Fruit fly (Drosophila melanogaster) whole organism, prepupa: Measurements from ENCODE around the gene eco.

Source experiments
- CG10631 ChIP-seq: fragments of 200-800 bp; sonication (Bioruptor generic); optimal IDR thresholded peaks from 2 replicates; lab custom pipeline; 2016; ENCODE audit warnings: missing biosample characterization, missing genetic modification characterization
- CG11294 ChIP-seq: fragments of 200-800 bp; sonication (Bioruptor generic); IDR thresholded peaks from 2 replicates; pipeline ENCODE4 v1.3.6; 2022; ENCODE audit warnings: missing biosample characterization, missing genetic modification characterization
- CG11762 ChIP-seq: fragments of 200-800 bp; sonication (Bioruptor generic); optimal IDR thresholded peaks from 3 replicates; lab custom pipeline; 2016; ENCODE audit warnings: missing biosample characterization, missing genetic modification characterization; ENCODE audit not compliant: insufficient read depth
- CG15336 ChIP-seq: fragments of 200-800 bp; sonication (Bioruptor generic); IDR thresholded peaks from 2 replicates; pipeline ENCODE4 v1.3.6; 2022; ENCODE audit warnings: missing biosample characterization, missing genetic modification characterization
- CG1621 ChIP-seq: fragments of 200-800 bp; sonication (Bioruptor generic); optimal IDR thresholded peaks from 3 replicates; lab custom pipeline; 2018; ENCODE audit warnings: missing biosample characterization, mild to moderate bottlenecking, missing genetic modification characterization
- CG3032 ChIP-seq: fragments of 200-800 bp; optimal IDR thresholded peaks from 2 replicates; lab custom pipeline; 2019; ENCODE audit warnings: missing biosample characterization, mild to moderate bottlenecking, missing genetic modification characterization, moderate library complexity
- CG31627 ChIP-seq: fragments of 200-800 bp; sonication (Bioruptor generic); optimal IDR thresholded peaks from 3 replicates; lab custom pipeline; 2016; ENCODE audit warnings: missing biosample characterization, missing genetic modification characterization
- CG34406 ChIP-seq: fragments of 200-800 bp; sonication (Bioruptor generic); optimal IDR thresholded peaks from 3 replicates; lab custom pipeline; 2016; ENCODE audit warnings: missing biosample characterization, missing genetic modification characterization
- CG3919 ChIP-seq: fragments of 200-800 bp; sonication (Bioruptor generic); optimal IDR thresholded peaks from 3 replicates; lab custom pipeline; 2016; ENCODE audit warnings: missing biosample characterization, missing genetic modification characterization
- CG4318 ChIP-seq: fragments of 200-800 bp; sonication (Bioruptor generic); optimal IDR thresholded peaks from 3 replicates; lab custom pipeline; 2017; ENCODE audit warnings: missing biosample characterization, mild to moderate bottlenecking, missing genetic modification characterization
- CG6163 ChIP-seq: fragments of 200-800 bp; sonication (Bioruptor generic); IDR thresholded peaks from 3 replicates; pipeline ENCODE4 v1.3.6; 2022; ENCODE audit warnings: missing biosample characterization, missing genetic modification characterization
- CG6276 ChIP-seq: fragments of 200-800 bp; sonication (Bioruptor generic); optimal IDR thresholded peaks from 2 replicates; lab custom pipeline; 2017; ENCODE audit warnings: missing biosample characterization, mild to moderate bottlenecking, missing genetic modification characterization
- CG6792 ChIP-seq: fragments of 200-800 bp; sonication (Bioruptor generic); optimal IDR thresholded peaks from 3 replicates; lab custom pipeline; 2016; ENCODE audit warnings: missing biosample characterization, missing genetic modification characterization
- CG6854 ChIP-seq: fragments of 200-800 bp; sonication (Bioruptor generic); optimal IDR thresholded peaks from 2 replicates; lab custom pipeline; 2017; ENCODE audit warnings: missing biosample characterization, mild to moderate bottlenecking, missing genetic modification characterization
- CG7368 ChIP-seq: fragments of 200-800 bp; sonication (Bioruptor generic); optimal IDR thresholded peaks from 3 replicates; lab custom pipeline; 2016; ENCODE audit warnings: missing biosample characterization, missing genetic modification characterization
- CG8632 ChIP-seq: fragments of 200-800 bp; sonication (Bioruptor generic); optimal IDR thresholded peaks from 3 replicates; lab custom pipeline; 2016; ENCODE audit warnings: missing biosample characterization, missing genetic modification characterization
- CG9139 ChIP-seq: fragments of 200-800 bp; sonication (Bioruptor generic); optimal IDR thresholded peaks from 3 replicates; lab custom pipeline; 2017; ENCODE audit warnings: missing biosample characterization, mild to moderate bottlenecking, missing genetic modification characterization
- Eip78C ChIP-seq: fragments of 200-800 bp; sonication (Bioruptor generic); peaks from one replicate; lab custom pipeline; 2016; ENCODE audit warnings: missing biosample characterization, missing genetic modification characterization
- Ets21C ChIP-seq: fragments of 200-800 bp; sonication (Bioruptor generic); optimal IDR thresholded peaks from 3 replicates; lab custom pipeline; 2016; ENCODE audit warnings: missing biosample characterization, missing genetic modification characterization
- Ets96B ChIP-seq: fragments of 200-800 bp; optimal IDR thresholded peaks from 2 replicates; lab custom pipeline; 2019; ENCODE audit warnings: missing biosample characterization, mild to moderate bottlenecking, missing genetic modification characterization, moderate library complexity
- Hr39 ChIP-seq: fragments of 200-800 bp; sonication (Bioruptor generic); optimal IDR thresholded peaks from 2 replicates; lab custom pipeline; 2016; ENCODE audit warnings: missing biosample characterization, missing genetic modification characterization
- Lpt ChIP-seq: fragments of 200-800 bp; sonication (Bioruptor generic); optimal IDR thresholded peaks from 3 replicates; lab custom pipeline; 2016; ENCODE audit warnings: missing biosample characterization, missing genetic modification characterization
- OdsH ChIP-seq: fragments of 200-800 bp; sonication (Bioruptor generic); optimal IDR thresholded peaks from 3 replicates; lab custom pipeline; 2016; ENCODE audit warnings: missing biosample characterization, missing genetic modification characterization
- Sox14 ChIP-seq: fragments of 200-800 bp; sonication (Bioruptor generic); optimal IDR thresholded peaks from 3 replicates; lab custom pipeline; 2016; ENCODE audit warnings: missing biosample characterization, missing genetic modification characterization
- achi ChIP-seq: fragments of 200-800 bp; sonication (Bioruptor generic); optimal IDR thresholded peaks from 3 replicates; lab custom pipeline; 2016; ENCODE audit warnings: missing biosample characterization, missing genetic modification characterization
- acj6 ChIP-seq: fragments of 200-800 bp; sonication (Bioruptor generic); optimal IDR thresholded peaks from 3 replicates; lab custom pipeline; 2016; ENCODE audit warnings: missing biosample characterization, missing genetic modification characterization
- cyc ChIP-seq: fragments of 200-800 bp; sonication (Bioruptor generic); optimal IDR thresholded peaks from 3 replicates; lab custom pipeline; 2016; ENCODE audit warnings: missing biosample characterization, missing genetic modification characterization
- esn ChIP-seq: fragments of 200-800 bp; sonication (Bioruptor generic); optimal IDR thresholded peaks from 2 replicates; lab custom pipeline; 2016; ENCODE audit warnings: missing biosample characterization, mild to moderate bottlenecking, missing genetic modification characterization, moderate library complexity
- fd59A ChIP-seq: fragments of 200-800 bp; sonication (Bioruptor generic); optimal IDR thresholded peaks from 2 replicates; lab custom pipeline; 2017; ENCODE audit warnings: missing biosample characterization, mild to moderate bottlenecking, missing genetic modification characterization, missing genetic modification reagents
- fd85E ChIP-seq: fragments of 200-800 bp; sonication (Bioruptor generic); optimal IDR thresholded peaks from 3 replicates; lab custom pipeline; 2016; ENCODE audit warnings: missing biosample characterization, missing genetic modification characterization
- lz ChIP-seq: fragments of 200-800 bp; sonication (Bioruptor generic); optimal IDR thresholded peaks from 3 replicates; lab custom pipeline; 2016; ENCODE audit warnings: missing biosample characterization, missing genetic modification characterization
- net ChIP-seq: fragments of 200-800 bp; sonication (Bioruptor generic); optimal IDR thresholded peaks from 3 replicates; lab custom pipeline; 2016; ENCODE audit warnings: missing biosample characterization, missing genetic modification characterization
- pdm3 ChIP-seq: fragments of 200-800 bp; sonication (Bioruptor generic); optimal IDR thresholded peaks from 3 replicates; lab custom pipeline; 2016; ENCODE audit warnings: missing biosample characterization, missing genetic modification characterization
- salr ChIP-seq, 2 experiments: fragments of 200-800 bp; sonication (Bioruptor generic); optimal IDR thresholded peaks; 3 replicates each; lab custom pipeline; 2016 to 2018; ENCODE audit warnings: missing biosample characterization in 2 of 2, missing genetic modification characterization in 2 of 2, mild to moderate bottlenecking in 1 of 2
- ss ChIP-seq, 2 experiments: fragments of 200-800 bp; sonication (Bioruptor generic); optimal IDR thresholded peaks; 2 replicates in 1 of 2; 3 replicates in 1 of 2; lab custom pipeline; 2017 to 2018; ENCODE audit warnings: mild to moderate bottlenecking in 2 of 2, missing biosample characterization in 2 of 2, missing genetic modification characterization in 2 of 2, moderate library complexity in 1 of 2
- svp ChIP-seq: fragments of 200-800 bp; sonication (Bioruptor generic); peaks from one replicate; lab custom pipeline; 2016; ENCODE audit warnings: missing biosample characterization, missing genetic modification characterization
- topi ChIP-seq: fragments of 200-800 bp; sonication (Bioruptor generic); optimal IDR thresholded peaks from 3 replicates; lab custom pipeline; 2016; ENCODE audit warnings: missing biosample characterization, missing genetic modification characterization

eco gene

DNA sequence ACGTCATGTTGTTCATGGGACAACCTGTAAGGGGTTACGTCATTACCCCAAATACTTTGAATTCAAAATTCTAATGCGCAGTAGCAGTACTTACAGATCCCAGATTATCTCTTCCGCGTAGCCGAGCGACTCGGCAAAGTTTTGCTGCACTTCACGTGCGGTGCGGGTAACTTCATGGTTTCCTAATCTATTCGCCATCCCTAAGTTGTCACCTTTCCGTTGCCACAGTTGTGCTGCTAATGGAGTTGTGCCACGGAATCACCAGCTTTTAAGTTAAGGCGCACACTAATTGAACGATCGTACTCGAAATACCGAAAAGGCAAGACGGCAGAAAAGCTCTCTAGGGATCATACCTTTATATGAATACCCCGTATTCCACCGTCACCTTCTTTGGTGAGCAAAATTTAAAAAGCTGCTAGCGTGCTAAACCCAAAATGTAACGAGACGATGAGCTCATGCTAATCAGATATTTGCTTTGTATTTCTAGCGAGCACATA, 20.7 kb upstream of the eco start, which contains the start of gene pst (continued):
- TF ChIP-seq fd85E (peak; percentile 12), Hr39 (GFP tag; lab: Kevin White, UChicago) (no peak), CG6854 (GFP tag; lab: Kevin White, UChicago) (peak; percentile 49), esn (GFP tag; lab: Kevin White, UChicago) (no peak), CG3032 (tag; lab: Kevin White, UChicago) (no peak), CG9139 (GFP tag; lab: Kevin White, UChicago) (no peak), Ets21C (GFP tag; lab: Kevin White, UChicago) (no peak), lz (GFP tag; lab: Kevin White, UChicago) (no peak), fd59A (GFP tag; lab: Kevin White, UChicago) (no peak), CG4318 (GFP tag; lab: Kevin White, UChicago) (no peak), CG11294 (GFP tag; lab: Robert Waterston, UW) (no peak), cyc (peak; percentile 0)

DNA sequence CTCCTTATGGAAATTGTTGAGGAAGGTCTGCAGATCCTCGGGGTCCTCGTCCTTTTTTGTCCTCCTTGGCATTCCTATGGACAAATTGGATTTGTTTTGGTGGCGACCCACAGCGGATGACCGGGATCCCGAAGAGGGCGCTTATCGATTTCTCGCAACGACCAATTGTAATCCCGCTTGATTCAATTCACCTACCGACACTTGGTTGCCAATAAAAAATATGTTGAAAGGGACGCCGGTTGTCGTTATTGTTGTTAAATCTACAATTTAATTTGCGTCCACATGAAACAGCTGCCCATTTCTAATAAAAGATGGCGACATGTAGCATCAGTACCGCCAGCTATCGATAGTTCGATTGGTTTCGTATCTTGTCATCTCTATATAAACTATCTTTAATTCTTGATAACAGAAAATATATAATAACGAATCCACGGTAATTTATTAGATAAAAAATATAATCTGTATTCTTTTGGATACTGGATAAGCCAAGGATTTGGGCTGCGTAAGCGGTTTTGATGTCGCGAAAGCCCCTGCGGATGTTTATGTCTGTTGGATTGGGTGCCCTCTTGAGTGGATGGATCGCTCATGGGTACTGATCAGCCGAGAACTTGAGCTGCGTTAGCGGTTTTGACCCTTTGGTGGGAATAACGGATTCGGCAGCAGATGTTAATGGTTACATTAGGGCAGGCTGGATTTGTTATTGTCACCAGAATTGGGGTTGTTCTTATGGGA, 17.4 kb upstream of the eco start, which contains the start of gene CTCF:
TSS of gene CTCF (minus strand) at position 328 of the 732 bp plus-strand sequence.
- TF ChIP-seq CG8632 (GFP tag; lab: Kevin White, UChicago) (no peak), cyc (peak; percentile 38), pdm3 (GFP tag; lab: Kevin White, UChicago) (no peak), Sox14 (GFP tag; lab: Kevin White, UChicago) (peak; percentile 44), CG9139 (GFP tag; lab: Kevin White, UChicago) (no peak), salr (GFP tag; optimal IDR thresholded peaks at IDR 0.05; lab: Kevin White, UChicago) (no peak), CG10631 (GFP tag; lab: Kevin White, UChicago) (peak; percentile 1), svp (GFP tag; lab: Kevin White, UChicago) (no peak), achi (GFP tag; lab: Kevin White, UChicago) (no peak), CG15336 (no peak), CG6854 (GFP tag; lab: Kevin White, UChicago) (no peak), net (GFP tag; lab: Kevin White, UChicago) (peak; percentile 6), CG6276 (GFP tag; lab: Kevin White, UChicago) (no peak), CG7368 (GFP tag; lab: Kevin White, UChicago) (peak; percentile 10), esn (GFP tag; lab: Kevin White, UChicago) (peak; percentile 67), OdsH (GFP tag; lab: Kevin White, UChicago) (no peak), lz (GFP tag; lab: Kevin White, UChicago) (peak; percentile 58), CG31627 (GFP tag; lab: Kevin White, UChicago) (peak; percentile 43), topi (GFP tag; lab: Kevin White, UChicago) (peak; percentile 36), CG34406 (no peak), CG11762 (GFP tag; lab: Kevin White, UChicago) (no peak), acj6 (GFP tag; lab: Kevin White, UChicago) (no peak), ss (GFP tag; optimal IDR thresholded peaks at IDR 0.05; lab: Kevin White, UChicago) (peak in 1 of 2 experiments; percentile 1), CG11294 (GFP tag; lab: Robert Waterston, UW) (no peak), CG3919 (GFP tag; lab: Kevin White, UChicago) (peak; percentile 44), Lpt (GFP tag; lab: Kevin White, UChicago) (no peak), Eip78C (GFP tag; lab: Kevin White, UChicago) (peak; percentile 71), Ets96B (tag; lab: Kevin White, UChicago) (no peak), fd85E (no peak), CG3032 (tag; lab: Kevin White, UChicago) (peak; percentile 56), CG1621 (tag; lab: Kevin White, UChicago) (peak; percentile 24), CG6792 (GFP tag; lab: Kevin White, UChicago) (no peak), CG6163 (GFP tag; lab: Robert Waterston, UW) (no peak)
